Worm (Caenorhabditis elegans) whole organism, late embryonic: ENCODE measurements around the gene C06G3.8.

Source experiments
- C38D4.7 ChIP-seq: fragments of 200-800 bp; sonication (Bioruptor generic); optimal IDR thresholded peaks from 2 replicates; lab custom pipeline; 2018; ENCODE audit warnings: mild to moderate bottlenecking, missing genetic modification characterization, moderate library complexity, missing compliant biosample characterization
- F13H6.1 ChIP-seq: sonication (generic microtip); optimal IDR thresholded peaks from 2 replicates; lab custom pipeline; 2016; ENCODE audit warnings: missing genetic modification characterization, missing compliant biosample characterization
- K02D7.2 ChIP-seq: sonication (generic microtip); optimal IDR thresholded peaks from 2 replicates; lab custom pipeline; 2017; ENCODE audit warnings: mild to moderate bottlenecking, missing genetic modification characterization, missing compliant biosample characterization
- T23F11.4 ChIP-seq: fragments of 200-800 bp; sonication (Bioruptor generic); optimal IDR thresholded peaks from 2 replicates; lab custom pipeline; 2018; ENCODE audit warnings: mild to moderate bottlenecking, missing genetic modification characterization, missing compliant biosample characterization
- Y22D7AL.16 ChIP-seq: sonication (generic microtip); optimal IDR thresholded peaks from 2 replicates; lab custom pipeline; 2016; ENCODE audit warnings: missing genetic modification characterization, missing compliant biosample characterization
- ceh-18 ChIP-seq: sonication (generic microtip); optimal IDR thresholded peaks from 2 replicates; lab custom pipeline; 2016; ENCODE audit warnings: missing genetic modification characterization, missing compliant biosample characterization
- ceh-19 ChIP-seq: fragments of 200-800 bp; sonication (Bioruptor generic); optimal IDR thresholded peaks from 2 replicates; lab custom pipeline; 2018; ENCODE audit warnings: mild to moderate bottlenecking, missing genetic modification characterization, missing compliant biosample characterization
- ceh-2 ChIP-seq: sonication (generic microtip); optimal IDR thresholded peaks from 2 replicates; lab custom pipeline; 2016; ENCODE audit warnings: missing genotype, missing genetic modification characterization, missing compliant biosample characterization
- ceh-22 ChIP-seq: sonication (generic microtip); optimal IDR thresholded peaks from 2 replicates; lab custom pipeline; 2017; ENCODE audit warnings: missing biosample characterization, missing genetic modification characterization
- ceh-24 ChIP-seq: sonication (generic microtip); optimal IDR thresholded peaks from 2 replicates; lab custom pipeline; 2016; ENCODE audit warnings: mild to moderate bottlenecking, missing genetic modification characterization, missing compliant biosample characterization
- ceh-34 ChIP-seq: sonication (generic microtip); optimal IDR thresholded peaks from 2 replicates; lab custom pipeline; 2016; ENCODE audit warnings: mild to moderate bottlenecking, missing genetic modification characterization, missing compliant biosample characterization
- ceh-45 ChIP-seq: fragments of 200-800 bp; sonication (Bioruptor generic); IDR thresholded peaks from 2 replicates; pipeline ENCODE4 v1.3.6; 2022; ENCODE audit warnings: missing genetic modification reagents, missing genetic modification characterization, missing compliant biosample characterization
- ceh-48 ChIP-seq: sonication (generic microtip); optimal IDR thresholded peaks from 2 replicates; lab custom pipeline; 2016; ENCODE audit warnings: missing genetic modification characterization, inconsistent platforms, missing compliant biosample characterization
- ceh-6 ChIP-seq: fragments of 200-800 bp; sonication (Bioruptor generic); optimal IDR thresholded peaks from 2 replicates; lab custom pipeline; 2018; ENCODE audit warnings: mild to moderate bottlenecking, missing genetic modification characterization, missing compliant biosample characterization
- che-1 ChIP-seq: sonication (generic microtip); optimal IDR thresholded peaks from 2 replicates; lab custom pipeline; 2016; ENCODE audit warnings: mild to moderate bottlenecking, missing genetic modification characterization, missing compliant biosample characterization
- dmd-4 ChIP-seq: sonication (generic microtip); optimal IDR thresholded peaks from 2 replicates; lab custom pipeline; 2016; ENCODE audit warnings: borderline replicate concordance, missing genetic modification characterization, missing compliant biosample characterization
- dve-1 ChIP-seq: sonication (generic microtip); optimal IDR thresholded peaks from 2 replicates; lab custom pipeline; 2017; ENCODE audit warnings: antibody characterized with exemption, mild to moderate bottlenecking, missing genetic modification characterization, missing compliant biosample characterization
- elt-2 ChIP-seq: sonication (generic microtip); optimal IDR thresholded peaks from 2 replicates; lab custom pipeline; 2016; ENCODE audit warnings: missing genetic modification reagents, missing genetic modification characterization, missing compliant biosample characterization
- elt-4 ChIP-seq: sonication (generic microtip); optimal IDR thresholded peaks from 2 replicates; lab custom pipeline; 2016; ENCODE audit warnings: missing genetic modification characterization, missing compliant biosample characterization
- eyg-1 ChIP-seq: sonication (generic microtip); optimal IDR thresholded peaks from 2 replicates; lab custom pipeline; 2016; ENCODE audit warnings: missing genotype, missing genetic modification characterization, missing compliant biosample characterization
- fax-1 ChIP-seq: sonication (generic microtip); optimal IDR thresholded peaks from 2 replicates; lab custom pipeline; 2016; ENCODE audit warnings: missing genotype, missing genetic modification characterization, missing compliant biosample characterization
- fkh-10 ChIP-seq: fragments of 150-350 bp; optimal IDR thresholded peaks from 2 replicates; lab custom pipeline; 2014; ENCODE audit warnings: missing biosample characterization, missing genetic modification reagents, missing genetic modification characterization
- fkh-6 ChIP-seq: sonication (generic microtip); optimal IDR thresholded peaks from 2 replicates; lab custom pipeline; 2016; ENCODE audit warnings: missing genetic modification characterization, missing compliant biosample characterization
- gmeb-2 ChIP-seq: sonication (generic microtip); optimal IDR thresholded peaks from 2 replicates; lab custom pipeline; 2016; ENCODE audit warnings: missing genetic modification characterization, inconsistent platforms, missing compliant biosample characterization
- hlh-13 ChIP-seq: fragments of 200-800 bp; sonication (Bioruptor generic); optimal IDR thresholded peaks from 2 replicates; lab custom pipeline; 2018; ENCODE audit warnings: mild to moderate bottlenecking, missing genetic modification characterization, missing compliant biosample characterization
- hlh-15 ChIP-seq: sonication (generic microtip); optimal IDR thresholded peaks from 2 replicates; lab custom pipeline; 2016; ENCODE audit warnings: missing genetic modification characterization, missing compliant biosample characterization
- hlh-6 ChIP-seq: sonication (generic microtip); optimal IDR thresholded peaks from 2 replicates; lab custom pipeline; 2016; ENCODE audit warnings: missing genotype, missing genetic modification characterization, missing compliant biosample characterization
- hlh-8 ChIP-seq: sonication (generic microtip); optimal IDR thresholded peaks from 2 replicates; lab custom pipeline; 2016; ENCODE audit warnings: missing genotype, missing genetic modification characterization, missing compliant biosample characterization
- lim-6 ChIP-seq: sonication (generic microtip); optimal IDR thresholded peaks from 2 replicates; lab custom pipeline; 2016; ENCODE audit warnings: missing genetic modification characterization, missing compliant biosample characterization
- lin-11 ChIP-seq: fragments of 200-800 bp; sonication (Bioruptor generic); optimal IDR thresholded peaks from 2 replicates; lab custom pipeline; 2018; ENCODE audit warnings: mild to moderate bottlenecking, missing genetic modification characterization, missing compliant biosample characterization
- madf-2 ChIP-seq: sonication (generic microtip); optimal IDR thresholded peaks from 2 replicates; lab custom pipeline; 2017; ENCODE audit warnings: missing genetic modification characterization, missing compliant biosample characterization
- nfya-1 ChIP-seq: sonication (generic microtip); optimal IDR thresholded peaks from 2 replicates; lab custom pipeline; 2017; ENCODE audit warnings: missing genetic modification characterization, mild to moderate bottlenecking, missing compliant biosample characterization, antibody characterized with exemption, moderate library complexity
- npax-4 ChIP-seq: sonication (generic microtip); optimal IDR thresholded peaks from 2 replicates; lab custom pipeline; 2016; ENCODE audit warnings: missing genetic modification characterization, missing compliant biosample characterization
- odd-2 ChIP-seq: sonication (generic microtip); optimal IDR thresholded peaks from 2 replicates; lab custom pipeline; 2017; ENCODE audit warnings: antibody characterized with exemption, mild to moderate bottlenecking, missing genetic modification characterization, missing compliant biosample characterization
- pag-3 ChIP-seq: sonication (generic microtip); optimal IDR thresholded peaks from 2 replicates; lab custom pipeline; 2016; ENCODE audit warnings: missing compliant biosample characterization, missing genetic modification characterization, borderline replicate concordance
- pha-2 ChIP-seq: sonication (generic microtip); optimal IDR thresholded peaks from 2 replicates; lab custom pipeline; 2017; ENCODE audit warnings: mild to moderate bottlenecking, missing genetic modification characterization, missing compliant biosample characterization
- pha-4 ChIP-seq: fragments of 150-350 bp; optimal IDR thresholded peaks from 2 replicates; lab custom pipeline; 2018; ENCODE audit warnings: missing biosample characterization, missing genetic modification reagents, missing genetic modification characterization
- pqm-1 ChIP-seq: sonication (generic microtip); optimal IDR thresholded peaks from 2 replicates; lab custom pipeline; 2016; ENCODE audit warnings: missing genetic modification characterization, missing compliant biosample characterization
- pros-1 ChIP-seq: fragments of 150-350 bp; optimal IDR thresholded peaks from 2 replicates; lab custom pipeline; 2014; ENCODE audit warnings: missing biosample characterization, missing genetic modification reagents, missing genetic modification characterization
- ref-2 ChIP-seq: sonication (generic microtip); optimal IDR thresholded peaks from 2 replicates; lab custom pipeline; 2016; ENCODE audit warnings: missing genetic modification characterization, missing compliant biosample characterization
- sox-2 ChIP-seq: fragments of 200-800 bp; sonication (Bioruptor generic); IDR thresholded peaks from 2 replicates; pipeline ENCODE4 v1.3.6; 2022; ENCODE audit warnings: missing genetic modification reagents, missing genetic modification characterization, missing compliant biosample characterization
- syd-9 ChIP-seq: sonication (generic microtip); optimal IDR thresholded peaks from 2 replicates; lab custom pipeline; 2016; ENCODE audit warnings: mild to moderate bottlenecking, missing genetic modification characterization, moderate library complexity, missing compliant biosample characterization
- tbx-2 ChIP-seq: sonication (generic microtip); optimal IDR thresholded peaks from 2 replicates; lab custom pipeline; 2016; ENCODE audit warnings: missing genetic modification characterization, missing compliant biosample characterization
- tbx-7 ChIP-seq: sonication (generic microtip); optimal IDR thresholded peaks from 2 replicates; lab custom pipeline; 2016; ENCODE audit warnings: missing genotype, missing genetic modification characterization, missing compliant biosample characterization
- ttx-3 ChIP-seq: sonication (generic microtip); optimal IDR thresholded peaks from 2 replicates; lab custom pipeline; 2016; ENCODE audit warnings: missing genetic modification reagents, missing genetic modification characterization, missing compliant biosample characterization
- unc-3 ChIP-seq, 2 experiments: fragments of 200-800 bp in 1 of 2; sonication (Bioruptor generic) in 1 of 2; sonication (generic microtip) in 1 of 2; conservative IDR thresholded peaks in 1 of 2; optimal IDR thresholded peaks in 1 of 2; 2 replicates each; pipeline versions ENCODE4 v1.3.6 to Lab custom; 2016 to 2022; ENCODE audit warnings: missing compliant biosample characterization in 2 of 2, missing genetic modification characterization in 2 of 2, missing genetic modification reagents in 1 of 2
- unc-55 ChIP-seq: sonication (generic microtip); optimal IDR thresholded peaks from 2 replicates; lab custom pipeline; 2017; ENCODE audit warnings: missing biosample characterization, missing genetic modification reagents, missing genetic modification characterization
- unc-86 ChIP-seq: sonication (generic microtip); optimal IDR thresholded peaks from 2 replicates; lab custom pipeline; 2016; ENCODE audit warnings: missing genetic modification characterization, missing compliant biosample characterization
- ztf-16 ChIP-seq: sonication (generic microtip); optimal IDR thresholded peaks from 2 replicates; lab custom pipeline; 2017; ENCODE audit warnings: missing genetic modification characterization, missing compliant biosample characterization

The C06G3.8 gene

ce11 chrIV:7023858-7024257, 8.5 kb downstream of the C06G3.8 start, which contains the start of gene adah-1:
Gene adah-1 (plus strand): TSS chrIV:7024211.
- no peak for TF ChIP-seq fax-1
- TF ChIP-seq unc-55 (GFP tag; lab: Kevin White, UChicago) = peak; percentile 85
- no peak for TF ChIP-seq ref-2
- TF ChIP-seq ceh-22 (tag; lab: Kevin White, UChicago) = no peak
- no peak for TF ChIP-seq unc-3 (GFP tag; conservative IDR thresholded peaks at IDR 0.05; lab: Robert Waterston, UW)
- no peak for TF ChIP-seq unc-3 (tag; optimal IDR thresholded peaks at IDR 0.05; lab: Kevin White, UChicago)
- TF ChIP-seq npax-4 (tag; lab: Kevin White, UChicago) = no peak
- no peak for TF ChIP-seq pha-2 (tag; lab: Kevin White, UChicago)
- peak; percentile 5 for TF ChIP-seq ceh-18
- no peak for TF ChIP-seq lin-11 (tag; lab: Kevin White, UChicago)

ce11 chrIV:7023004-7023403, 9.4 kb downstream of the C06G3.8 start:
- no peak for TF ChIP-seq ceh-24 (tag; lab: Kevin White, UChicago)
- no peak for TF ChIP-seq ceh-22 (tag; lab: Kevin White, UChicago)
- TF ChIP-seq syd-9 = no peak
- peak; percentile 64 for TF ChIP-seq nfya-1 (tag; lab: Kevin White, UChicago)
- peak; percentile 63 for TF ChIP-seq pha-2 (tag; lab: Kevin White, UChicago)
- no peak for TF ChIP-seq eyg-1 (tag; lab: Kevin White, UChicago)
- no peak for TF ChIP-seq unc-86 (tag; lab: Kevin White, UChicago)
- no peak for TF ChIP-seq tbx-7
- no peak for TF ChIP-seq F13H6.1 (tag; lab: Kevin White, UChicago)
- no peak for TF ChIP-seq tbx-2
- no peak for TF ChIP-seq fax-1
- no peak; the same call in 1 of the 2 replicates for TF ChIP-seq sox-2 (GFP tag; lab: Robert Waterston, UW)
- no peak for TF ChIP-seq madf-2 (tag; lab: Kevin White, UChicago)
- TF ChIP-seq dmd-4 (tag; lab: Kevin White, UChicago) = no peak
- peak; percentile 20 for TF ChIP-seq hlh-8 (tag; lab: Kevin White, UChicago)
- TF ChIP-seq fkh-10 (GFP tag; lab: Kevin White, UChicago) = no peak
- peak; percentile 35 for TF ChIP-seq ceh-34 (tag; lab: Kevin White, UChicago)
- TF ChIP-seq ceh-6 (GFP tag; lab: Kevin White, UChicago) = no peak
- no peak for TF ChIP-seq C38D4.7
- TF ChIP-seq hlh-13 (GFP tag; lab: Kevin White, UChicago) = no peak
- peak; percentile 7 for TF ChIP-seq unc-55 (GFP tag; lab: Kevin White, UChicago)
- TF ChIP-seq ttx-3 = no peak
- no peak for TF ChIP-seq gmeb-2 (tag; lab: Kevin White, UChicago)
- no peak for TF ChIP-seq K02D7.2 (tag; lab: Kevin White, UChicago)
- TF ChIP-seq pqm-1 (tag; lab: Kevin White, UChicago) = no peak
- no peak for TF ChIP-seq ceh-19
- TF ChIP-seq ceh-45 (GFP tag; lab: Robert Waterston, UW) = no peak
- TF ChIP-seq che-1 (tag; lab: Kevin White, UChicago) = no peak
- no peak for TF ChIP-seq elt-4 (tag; lab: Kevin White, UChicago)
- TF ChIP-seq npax-4 (tag; lab: Kevin White, UChicago) = no peak
- no peak for TF ChIP-seq odd-2 (tag; lab: Kevin White, UChicago)
- TF ChIP-seq pros-1 (tag; lab: Kevin White, UChicago) = no peak
- TF ChIP-seq fkh-6 (tag; lab: Kevin White, UChicago) = no peak
- no peak for TF ChIP-seq lin-11 (tag; lab: Kevin White, UChicago)
- TF ChIP-seq T23F11.4 (GFP tag; lab: Kevin White, UChicago) = no peak
- no peak for TF ChIP-seq hlh-15 (tag; lab: Kevin White, UChicago)
- TF ChIP-seq ref-2 = no peak
- no peak for TF ChIP-seq dve-1 (tag; lab: Kevin White, UChicago)
- TF ChIP-seq unc-3 (GFP tag; conservative IDR thresholded peaks at IDR 0.05; lab: Robert Waterston, UW) = no peak
- TF ChIP-seq unc-3 (tag; optimal IDR thresholded peaks at IDR 0.05; lab: Kevin White, UChicago) = no peak
- TF ChIP-seq lim-6 (tag; lab: Kevin White, UChicago) = no peak
- no peak for TF ChIP-seq pha-4 (tag; lab: Kevin White, UChicago)
- TF ChIP-seq ceh-48 (tag; lab: Kevin White, UChicago) = no peak
- TF ChIP-seq hlh-6 (tag; lab: Kevin White, UChicago) = no peak
- TF ChIP-seq ztf-16 (tag; lab: Kevin White, UChicago) = no peak
- TF ChIP-seq elt-2 (tag; lab: Kevin White, UChicago) = peak; percentile 7
- no peak for TF ChIP-seq Y22D7AL.16
- TF ChIP-seq pag-3 = no peak
- TF ChIP-seq ceh-2 = peak; percentile 4
